Fruit fly (Drosophila melanogaster) S2 (cell line): ENCODE measurements around the gene Cpr76Ba.

Experiments
- CG8478 ChIP-seq: fragments of >200 bp; optimal IDR thresholded peaks from 2 replicates; lab custom pipeline; 2018
- CTCF ChIP-seq, 2 experiments: fragments of >200 bp; optimal IDR thresholded peaks; 2 replicates each; lab custom pipeline; 2018

- TF ChIP-seq CG8478 (lab: Kevin White, UChicago) (no peak), CTCF (optimal IDR thresholded peaks at IDR 0.05; lab: Kevin White, UChicago) (no peak)
Measured at dm6 chr3L:19564905-19565700, 47.0 kb upstream of the Cpr76Ba start.
